Worm (Caenorhabditis elegans) whole organism, L4 larva: ENCODE data around the gene ztf-29.

Experiments used
- F26F4.8 ChIP-seq: fragments of 200-800 bp; sonication (Bioruptor generic); conservative IDR thresholded peaks from 2 replicates; pipeline ENCODE4 v1.3.6; 2022; ENCODE audit warnings: missing genetic modification characterization, missing compliant biosample characterization
- F49E8.2 ChIP-seq: sonication (generic microtip); optimal IDR thresholded peaks from 2 replicates; lab custom pipeline; 2016; ENCODE audit warnings: missing compliant biosample characterization, mild to moderate bottlenecking, missing genetic modification characterization, borderline replicate concordance
- R02D3.7 ChIP-seq: fragments of 150-350 bp; sonication (generic microtip); optimal IDR thresholded peaks from 3 replicates; lab custom pipeline; 2014; ENCODE audit warnings: missing biosample characterization, missing genetic modification characterization
- Y105C5A.15 ChIP-seq: fragments of 200-800 bp; sonication (Bioruptor generic); IDR thresholded peaks from 2 replicates; pipeline ENCODE4 v1.3.6; 2022; ENCODE audit warnings: missing genetic modification characterization, missing compliant biosample characterization
- aha-1 ChIP-seq: fragments of 150-350 bp; peaks from one replicate; lab custom pipeline; 2014; ENCODE audit warnings: missing biosample characterization, missing genetic modification characterization
- arid-1 ChIP-seq: fragments of 200-800 bp; sonication (Bioruptor generic); conservative IDR thresholded peaks from 2 replicates; pipeline ENCODE4 v1.3.6; 2022; ENCODE audit warnings: missing genetic modification reagents, missing genetic modification characterization, missing compliant biosample characterization
- ceh-28 ChIP-seq: fragments of 150-350 bp; optimal IDR thresholded peaks from 2 replicates; lab custom pipeline; 2014; ENCODE audit warnings: missing biosample characterization, missing genetic modification reagents, missing genetic modification characterization
- ceh-82 ChIP-seq: sonication (generic microtip); optimal IDR thresholded peaks from 2 replicates; lab custom pipeline; 2017; ENCODE audit warnings: missing biosample characterization, missing genetic modification characterization
- ctbp-1 ChIP-seq: fragments of 200-800 bp; sonication (Bioruptor generic); IDR thresholded peaks from 2 replicates; pipeline ENCODE4 v1.3.6; 2022; ENCODE audit warnings: missing genetic modification reagents, missing genetic modification characterization, missing compliant biosample characterization
- daf-8 ChIP-seq: fragments of 200-800 bp; sonication (Bioruptor generic); IDR thresholded peaks from 2 replicates; pipeline ENCODE4 v1.3.6; 2022; ENCODE audit warnings: missing genetic modification characterization, missing compliant biosample characterization
- dmd-9 ChIP-seq: fragments of 200-800 bp; sonication (Bioruptor generic); IDR thresholded peaks from 2 replicates; pipeline ENCODE4 v1.3.6; 2022; ENCODE audit warnings: missing genetic modification reagents, missing genetic modification characterization, missing compliant biosample characterization
- dpl-1 ChIP-seq: fragments of 150-350 bp; optimal IDR thresholded peaks from 2 replicates; lab custom pipeline; 2014; ENCODE audit warnings: missing biosample characterization, missing genetic modification reagents, missing genetic modification characterization
- duxl-1 ChIP-seq: sonication (generic microtip); optimal IDR thresholded peaks from 2 replicates; lab custom pipeline; 2016; ENCODE audit warnings: mild to moderate bottlenecking, missing genetic modification characterization, moderate library complexity, missing compliant biosample characterization; ENCODE audit not compliant: poor library complexity
- egl-27 ChIP-seq: sonication (generic microtip); optimal IDR thresholded peaks from 3 replicates; lab custom pipeline; 2017; ENCODE audit warnings: missing biosample characterization, missing genetic modification reagents, missing genetic modification characterization
- egl-43 ChIP-seq: fragments of 200-800 bp; sonication (Bioruptor generic); IDR thresholded peaks from 2 replicates; pipeline ENCODE4 v1.3.6; 2022; ENCODE audit warnings: missing genetic modification reagents, missing genetic modification characterization, missing compliant biosample characterization
- fkh-10 ChIP-seq: fragments of 150-350 bp; optimal IDR thresholded peaks from 2 replicates; lab custom pipeline; 2014; ENCODE audit warnings: missing biosample characterization, missing genetic modification reagents, missing genetic modification characterization
- fos-1 ChIP-seq: fragments of 150-350 bp; optimal IDR thresholded peaks from 2 replicates; lab custom pipeline; 2014; ENCODE audit warnings: missing biosample characterization, missing genetic modification characterization
- hif-1 ChIP-seq, 2 experiments: sonication (generic microtip); optimal IDR thresholded peaks; 2 replicates each; lab custom pipeline; 2016 to 2017; ENCODE audit warnings: missing compliant biosample characterization in 2 of 2, missing genetic modification characterization in 2 of 2, missing genetic modification reagents in 2 of 2, missing genotype in 2 of 2, mild to moderate bottlenecking in 1 of 2
- lin-13 ChIP-seq: fragments of 150-350 bp; optimal IDR thresholded peaks from 2 replicates; lab custom pipeline; 2014; ENCODE audit warnings: missing biosample characterization, missing genetic modification reagents, missing genetic modification characterization
- lin-38 ChIP-seq: fragments of 200-800 bp; sonication (Bioruptor generic); IDR thresholded peaks from 2 replicates; pipeline ENCODE4 v1.3.6; 2022; ENCODE audit warnings: missing genetic modification reagents, missing genetic modification characterization, missing compliant biosample characterization
- lin-39 ChIP-seq: fragments of 150-350 bp; optimal IDR thresholded peaks from 2 replicates; lab custom pipeline; 2014; ENCODE audit warnings: missing biosample characterization, missing genetic modification reagents, missing genetic modification characterization
- lsy-2 ChIP-seq, 2 experiments: fragments of 150-350 bp in 1 of 2; sonication (generic microtip) in 1 of 2; optimal IDR thresholded peaks; 2 replicates each; lab custom pipeline; 2014 to 2017; ENCODE audit warnings: missing biosample characterization in 2 of 2, missing genetic modification characterization in 2 of 2
- madf-5 ChIP-seq, 2 experiments: fragments of 200-800 bp; sonication (Bioruptor generic); IDR thresholded peaks; 2 replicates each; pipeline ENCODE4 v1.3.6; 2022; ENCODE audit warnings: missing compliant biosample characterization in 2 of 2, missing genetic modification characterization in 2 of 2
- mes-2 ChIP-seq: sonication (generic microtip); optimal IDR thresholded peaks from 2 replicates; lab custom pipeline; 2016; ENCODE audit warnings: missing genotype, mild to moderate bottlenecking, missing genetic modification characterization, missing compliant biosample characterization; ENCODE audit not compliant: poor library complexity, severe bottlenecking
- mxl-3 ChIP-seq: fragments of 200-800 bp; sonication (Bioruptor generic); optimal IDR thresholded peaks from 2 replicates; lab custom pipeline; 2018; ENCODE audit warnings: mild to moderate bottlenecking, missing genetic modification characterization, missing compliant biosample characterization
- nhr-25 ChIP-seq: sonication (generic microtip); optimal IDR thresholded peaks from 2 replicates; lab custom pipeline; 2017; ENCODE audit warnings: missing genetic modification characterization, mild to moderate bottlenecking, missing compliant biosample characterization, antibody characterized with exemption, moderate library complexity, borderline replicate concordance; ENCODE audit not compliant: insufficient read depth
- nhr-28 ChIP-seq: fragments of 150-350 bp; optimal IDR thresholded peaks from 2 replicates; lab custom pipeline; 2014; ENCODE audit warnings: missing biosample characterization, missing genetic modification characterization
- php-3 ChIP-seq: fragments of 200-800 bp; sonication (Bioruptor generic); IDR thresholded peaks from 2 replicates; pipeline ENCODE4 v1.3.6; 2022; ENCODE audit warnings: missing genetic modification reagents, missing genetic modification characterization, missing compliant biosample characterization
- pqm-1 ChIP-seq: sonication (generic microtip); optimal IDR thresholded peaks from 2 replicates; lab custom pipeline; 2017; ENCODE audit warnings: missing biosample characterization, missing genetic modification characterization
- rbr-2 ChIP-seq: sonication (generic microtip); optimal IDR thresholded peaks from 2 replicates; lab custom pipeline; 2016; ENCODE audit warnings: missing genotype, missing genetic modification characterization, missing compliant biosample characterization
- snpc-1.2 ChIP-seq: fragments of 200-800 bp; sonication (Bioruptor generic); IDR thresholded peaks from 2 replicates; pipeline ENCODE4 v1.3.6; 2022; ENCODE audit warnings: missing genetic modification reagents, missing genetic modification characterization, missing compliant biosample characterization
- spr-3 ChIP-seq: fragments of 200-800 bp; sonication (Bioruptor generic); optimal IDR thresholded peaks from 2 replicates; lab custom pipeline; 2018; ENCODE audit warnings: mild to moderate bottlenecking, missing genetic modification characterization, missing compliant biosample characterization
- unc-130 ChIP-seq: sonication (generic microtip); optimal IDR thresholded peaks from 2 replicates; lab custom pipeline; 2016; ENCODE audit warnings: missing genetic modification reagents, missing genetic modification characterization, missing compliant biosample characterization
- unc-62 ChIP-seq, 3 experiments: fragments of 150-350 bp in 1 of 3; sonication (generic microtip); optimal IDR thresholded peaks in 2 of 3; peaks in 1 of 3; 1 replicate in 1 of 3; 2 replicates in 2 of 3; lab custom pipeline; 2014 to 2017; ENCODE audit warnings: missing biosample characterization in 3 of 3, missing genetic modification characterization in 3 of 3, missing genetic modification reagents in 3 of 3, missing genotype in 1 of 3
- ztf-11 ChIP-seq: fragments of 150-350 bp; optimal IDR thresholded peaks from 2 replicates; lab custom pipeline; 2014; ENCODE audit warnings: missing biosample characterization, missing genetic modification characterization

Gene ztf-29

DNA sequence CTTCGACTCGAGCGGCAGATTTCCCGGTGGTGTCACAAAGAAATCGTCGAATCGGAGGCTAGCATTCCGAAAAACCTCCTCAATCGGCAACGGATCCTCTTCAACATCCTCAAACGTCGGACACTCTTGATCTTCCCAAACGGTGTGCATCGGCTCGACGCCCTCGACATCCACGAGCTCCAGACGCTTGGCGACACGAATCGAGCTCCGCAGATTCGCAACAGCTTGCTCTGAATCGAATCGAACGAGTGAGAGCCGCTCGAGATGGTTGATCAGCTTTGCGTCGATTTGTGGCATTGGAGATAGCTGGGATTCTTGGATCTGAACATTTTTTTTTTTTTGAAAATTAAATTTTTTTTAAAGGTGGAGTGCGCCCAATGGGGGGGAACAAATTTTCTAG is 18.4 kb downstream of the ztf-29 start (continued):
- TF ChIP-seq php-3 (GFP tag; lab: Robert Waterston, UW), result no peak
- no peak for TF ChIP-seq fkh-10 (GFP tag; lab: Kevin White, UChicago)
- TF ChIP-seq fos-1 (tag; lab: Kevin White, UChicago), result no peak
- no peak for TF ChIP-seq daf-8 (GFP tag; lab: Robert Waterston, UW)
- TF ChIP-seq dmd-9 (GFP tag; lab: Robert Waterston, UW), result 0 out of 2 replicates have a peak, but pooled peaks have one; percentile 19
- no peak for TF ChIP-seq aha-1
- TF ChIP-seq unc-62 (GFP tag; optimal IDR thresholded peaks at IDR 0.05 in 1 of 2; lab: Kevin White, UChicago), result no peak
- TF ChIP-seq unc-62 (tag; optimal IDR thresholded peaks at IDR 0.05; lab: Kevin White, UChicago), result no peak
- no peak for TF ChIP-seq pqm-1 (tag; lab: Kevin White, UChicago)
- TF ChIP-seq R02D3.7 (tag; lab: Kevin White, UChicago), result no peak
- TF ChIP-seq F26F4.8 (GFP tag; lab: Robert Waterston, UW), result no peak

DNA sequence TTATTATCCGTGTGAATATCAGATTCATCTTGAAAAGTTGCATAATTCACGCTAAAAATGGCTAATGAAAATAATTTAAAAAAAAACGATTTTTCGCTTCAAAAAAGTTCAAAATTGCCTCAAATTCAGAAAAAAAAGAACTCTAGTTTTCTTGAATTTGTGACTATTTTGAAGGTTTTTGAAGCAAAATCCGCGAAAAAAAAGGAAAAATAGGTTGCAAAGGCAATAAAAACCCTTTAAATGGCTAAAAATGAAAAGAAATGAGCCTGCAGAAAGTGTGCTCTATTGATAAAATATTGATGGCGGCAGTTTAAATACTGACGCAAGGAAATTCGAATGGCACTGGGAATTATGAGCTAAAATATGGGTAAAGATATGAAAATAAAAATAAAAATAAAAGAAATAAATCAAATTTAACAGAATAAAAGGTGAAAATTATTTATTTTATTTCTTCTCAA is 19.5 kb downstream of the ztf-29 start, which contains the start of gene Y66D12A.7:
Gene Y66D12A.7, minus strand, starts transcription at position 51 of the 458 bp plus-strand sequence.
- peak; percentile 79 for TF ChIP-seq dpl-1 (GFP tag; lab: Kevin White, UChicago)
- no peak for TF ChIP-seq Y105C5A.15 (GFP tag; lab: Robert Waterston, UW)
- TF ChIP-seq mes-2, result peak; percentile 50
- no peak for TF ChIP-seq lin-39 (tag; lab: Kevin White, UChicago)
- TF ChIP-seq egl-43 (GFP tag; lab: Robert Waterston, UW), result no peak
- TF ChIP-seq pqm-1 (tag; lab: Kevin White, UChicago), result no peak
- no peak for TF ChIP-seq hif-1 (tag; optimal IDR thresholded peaks at IDR 0.05; lab: Kevin White, UChicago)
- TF ChIP-seq ztf-11 (tag; lab: Kevin White, UChicago), result no peak
- no peak for TF ChIP-seq ceh-82 (tag; lab: Kevin White, UChicago)
- TF ChIP-seq F49E8.2, result no peak
- TF ChIP-seq lin-38 (GFP tag; lab: Robert Waterston, UW), result peak; percentile 78
- no peak for TF ChIP-seq rbr-2 (tag; lab: Kevin White, UChicago)
- peak in 1 of 2 experiments; percentile 48 for TF ChIP-seq lsy-2 (tag; optimal IDR thresholded peaks at IDR 0.05; lab: Kevin White, UChicago)
- no peak for TF ChIP-seq egl-27 (tag; lab: Kevin White, UChicago)
- no peak for TF ChIP-seq mxl-3 (GFP tag; lab: Kevin White, UChicago)
- no peak for TF ChIP-seq duxl-1
- no peak for TF ChIP-seq arid-1 (GFP tag; lab: Robert Waterston, UW)
- TF ChIP-seq madf-5 (GFP tag; IDR thresholded peaks at IDR 0.05; lab: Robert Waterston, UW), result no peak

DNA sequence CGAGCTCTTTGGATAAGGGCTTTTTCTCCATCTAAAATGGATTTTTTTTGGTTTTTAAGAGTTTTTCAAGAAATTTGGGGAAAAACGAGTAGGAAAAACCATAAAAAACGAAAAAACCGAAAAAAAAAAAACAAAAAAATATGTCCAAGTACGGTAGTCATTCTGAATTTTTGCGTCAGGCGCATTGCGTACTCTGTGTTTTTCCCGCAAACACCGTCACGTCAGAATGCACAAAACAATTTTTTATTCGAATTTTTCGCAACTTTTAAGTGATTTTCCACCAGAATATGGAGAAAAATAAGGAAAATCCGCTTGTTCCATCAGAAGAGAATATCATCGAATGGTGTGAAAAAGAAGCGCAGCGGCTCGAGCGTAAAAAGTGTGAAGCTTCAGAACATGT is 20.4 kb downstream of the ztf-29 start, which contains the start of the genes Y66D12A.6 and ceh-92:
Gene Y66D12A.6, minus strand, starts transcription at position 31 of the 400 bp plus-strand sequence.
Gene ceh-92, plus strand, starts transcription at position 229 of the 400 bp plus-strand sequence.
- TF ChIP-seq F49E8.2, result peak; percentile 10
- no peak for TF ChIP-seq rbr-2 (tag; lab: Kevin White, UChicago)
- no peak for TF ChIP-seq spr-3 (GFP tag; lab: Kevin White, UChicago)
- peak; percentile 16 for TF ChIP-seq unc-130 (GFP tag; lab: Kevin White, UChicago)
- TF ChIP-seq lin-38 (GFP tag; lab: Robert Waterston, UW), result peak; percentile 57
- no peak for TF ChIP-seq nhr-28 (tag; lab: Kevin White, UChicago)
- no peak for TF ChIP-seq ceh-28 (tag; lab: Kevin White, UChicago)
- no peak for TF ChIP-seq ctbp-1
- TF ChIP-seq lin-13 (GFP tag; lab: Kevin White, UChicago), result no peak
- TF ChIP-seq pqm-1 (tag; lab: Kevin White, UChicago), result no peak
- TF ChIP-seq R02D3.7 (tag; lab: Kevin White, UChicago), result no peak
- peak; percentile 49; the same call in 1 of the 2 replicates for TF ChIP-seq snpc-1.2
- no peak for TF ChIP-seq ztf-11 (tag; lab: Kevin White, UChicago)
- TF ChIP-seq nhr-25, result no peak
